Worm (Caenorhabditis elegans) whole organism, L2 larva: ENCODE results near the gene asp-1.

Experiments
- F13H6.1 ChIP-seq: sonication (generic microtip); optimal IDR thresholded peaks from 2 replicates; lab custom pipeline; 2016; ENCODE audit warnings: missing genetic modification characterization, missing compliant biosample characterization
- R02D3.7 ChIP-seq: fragments of 150-350 bp; optimal IDR thresholded peaks from 2 replicates; lab custom pipeline; 2014; ENCODE audit warnings: missing biosample characterization, missing genetic modification characterization
- Y55F3AM.14 ChIP-seq: fragments of 200-800 bp; sonication (Bioruptor generic); optimal IDR thresholded peaks from 2 replicates; lab custom pipeline; 2018; ENCODE audit warnings: mild to moderate bottlenecking, missing genetic modification characterization, missing compliant biosample characterization
- ZK546.5 ChIP-seq: sonication (generic microtip); optimal IDR thresholded peaks from 2 replicates; lab custom pipeline; 2017; ENCODE audit warnings: missing biosample characterization, missing genetic modification characterization
- aly-2 ChIP-seq: fragments of 150-350 bp; optimal IDR thresholded peaks from 2 replicates; lab custom pipeline; 2014; ENCODE audit warnings: missing biosample characterization, missing genetic modification characterization
- blmp-1 ChIP-seq: sonication (generic microtip); optimal IDR thresholded peaks from 2 replicates; lab custom pipeline; 2017; ENCODE audit warnings: missing genetic modification characterization, mild to moderate bottlenecking, missing compliant biosample characterization, antibody characterized with exemption, moderate library complexity; ENCODE audit not compliant: insufficient read depth
- ceh-16 ChIP-seq: fragments of 150-350 bp; optimal IDR thresholded peaks from 2 replicates; lab custom pipeline; 2014; ENCODE audit warnings: missing biosample characterization, missing genetic modification characterization
- ceh-82 ChIP-seq: fragments of 150-350 bp; optimal IDR thresholded peaks from 2 replicates; lab custom pipeline; 2014; ENCODE audit warnings: missing biosample characterization, missing genetic modification characterization
- crh-2 ChIP-seq: sonication (generic microtip); optimal IDR thresholded peaks from 2 replicates; lab custom pipeline; 2017; ENCODE audit warnings: missing biosample characterization, missing genetic modification characterization
- dmd-4 ChIP-seq: sonication (generic microtip); optimal IDR thresholded peaks from 2 replicates; lab custom pipeline; 2017; ENCODE audit warnings: missing biosample characterization, missing genetic modification characterization
- egl-27 ChIP-seq: sonication (generic microtip); optimal IDR thresholded peaks from 3 replicates; lab custom pipeline; 2017; ENCODE audit warnings: missing biosample characterization, missing genetic modification reagents, missing genetic modification characterization
- fos-1 ChIP-seq: fragments of 150-350 bp; optimal IDR thresholded peaks from 2 replicates; lab custom pipeline; 2014; ENCODE audit warnings: missing biosample characterization, missing genetic modification characterization
- gmeb-1 ChIP-seq: fragments of 150-350 bp; optimal IDR thresholded peaks from 2 replicates; lab custom pipeline; 2014; ENCODE audit warnings: missing biosample characterization, missing genetic modification characterization
- lin-11 ChIP-seq: fragments of 150-350 bp; sonication (generic microtip); optimal IDR thresholded peaks from 2 replicates; lab custom pipeline; 2014; ENCODE audit warnings: missing biosample characterization, missing genetic modification characterization, inconsistent platforms, mixed read lengths
- lin-39 ChIP-seq: fragments of 150-350 bp; optimal IDR thresholded peaks from 2 replicates; lab custom pipeline; 2014; ENCODE audit warnings: missing biosample characterization, missing genetic modification reagents, missing genetic modification characterization
- mab-5 ChIP-seq: fragments of 150-350 bp; optimal IDR thresholded peaks from 2 replicates; lab custom pipeline; 2014; ENCODE audit warnings: missing biosample characterization, missing genetic modification characterization
- mbf-1 ChIP-seq: sonication (generic microtip); optimal IDR thresholded peaks from 2 replicates; lab custom pipeline; 2017; ENCODE audit warnings: missing biosample characterization, missing genetic modification characterization
- nhr-11 ChIP-seq: fragments of 150-350 bp; optimal IDR thresholded peaks from 2 replicates; lab custom pipeline; 2014; ENCODE audit warnings: missing biosample characterization, missing genetic modification characterization
- nhr-129 ChIP-seq: fragments of 150-350 bp; optimal IDR thresholded peaks from 2 replicates; lab custom pipeline; 2014; ENCODE audit warnings: missing biosample characterization, missing genetic modification characterization
- nhr-21 ChIP-seq: fragments of 150-350 bp; optimal IDR thresholded peaks from 2 replicates; lab custom pipeline; 2014; ENCODE audit warnings: missing biosample characterization, missing genetic modification characterization
- nhr-23 ChIP-seq: fragments of 150-350 bp; optimal IDR thresholded peaks from 2 replicates; lab custom pipeline; 2014; ENCODE audit warnings: missing biosample characterization, missing genetic modification reagents, missing genetic modification characterization
- nhr-237 ChIP-seq: fragments of 150-350 bp; optimal IDR thresholded peaks from 2 replicates; lab custom pipeline; 2014; ENCODE audit warnings: missing biosample characterization, missing genetic modification characterization
- nhr-77 ChIP-seq: fragments of 150-350 bp; optimal IDR thresholded peaks from 2 replicates; lab custom pipeline; 2014; ENCODE audit warnings: missing biosample characterization, missing genetic modification characterization
- peb-1 ChIP-seq: fragments of 150-350 bp; optimal IDR thresholded peaks from 2 replicates; lab custom pipeline; 2014; ENCODE audit warnings: missing biosample characterization, missing genetic modification characterization
- sem-4 ChIP-seq: fragments of 150-350 bp; optimal IDR thresholded peaks from 2 replicates; lab custom pipeline; 2014; ENCODE audit warnings: missing biosample characterization, missing genetic modification reagents, missing genetic modification characterization
- skn-1 ChIP-seq: sonication (generic microtip); optimal IDR thresholded peaks from 2 replicates; lab custom pipeline; 2017; ENCODE audit warnings: missing biosample characterization, missing genetic modification characterization
- sma-3 ChIP-seq: sonication (generic microtip); optimal IDR thresholded peaks from 2 replicates; lab custom pipeline; 2016; ENCODE audit warnings: missing genetic modification reagents, missing genetic modification characterization, missing compliant biosample characterization
- sma-9 ChIP-seq, 2 experiments: fragments of 150-350 bp in 1 of 2; sonication (generic microtip) in 1 of 2; optimal IDR thresholded peaks; 2 replicates each; lab custom pipeline; 2014 to 2016; ENCODE audit warnings: missing genetic modification characterization in 2 of 2, mild to moderate bottlenecking in 1 of 2, missing biosample characterization in 1 of 2, missing compliant biosample characterization in 1 of 2, missing genetic modification reagents in 1 of 2, moderate library complexity in 1 of 2
- snpc-4 ChIP-seq: fragments of 150-350 bp; optimal IDR thresholded peaks from 2 replicates; lab custom pipeline; 2014; ENCODE audit warnings: missing biosample characterization, missing genetic modification characterization
- unc-55 ChIP-seq: fragments of 150-350 bp; sonication (generic microtip); optimal IDR thresholded peaks from 3 replicates; lab custom pipeline; 2014; ENCODE audit warnings: missing biosample characterization, missing genetic modification reagents, missing genetic modification characterization
- unc-62 ChIP-seq: fragments of 150-350 bp; optimal IDR thresholded peaks from 2 replicates; lab custom pipeline; 2014; ENCODE audit warnings: missing biosample characterization, missing genetic modification reagents, missing genetic modification characterization
- zag-1 ChIP-seq: fragments of 150-350 bp; optimal IDR thresholded peaks from 2 replicates; lab custom pipeline; 2014; ENCODE audit warnings: missing biosample characterization, missing genetic modification characterization
- ztf-4 ChIP-seq: fragments of 150-350 bp; optimal IDR thresholded peaks from 2 replicates; lab custom pipeline; 2014; ENCODE audit warnings: missing biosample characterization, missing genetic modification characterization

The asp-1 gene

DNA sequence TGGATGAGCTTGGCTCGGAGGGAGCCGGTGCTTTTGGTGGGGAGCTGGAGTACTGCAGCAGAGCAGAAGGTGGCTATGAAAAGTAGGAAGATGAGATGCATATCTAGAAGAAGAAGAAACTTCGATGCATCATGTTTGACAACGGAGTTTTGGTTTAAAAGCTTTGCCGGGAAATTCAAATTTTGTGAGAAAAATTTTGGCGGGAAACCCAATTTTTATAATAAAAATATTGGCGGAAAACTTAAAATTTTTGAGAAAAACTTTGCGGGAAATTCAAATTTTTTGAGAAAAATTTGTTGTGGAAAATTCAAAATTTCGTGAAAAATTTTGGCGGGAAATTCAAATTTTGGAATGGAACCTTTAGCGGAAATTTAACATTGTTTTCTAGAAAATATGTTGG is 5.8 kb downstream of the asp-1 start, which contains the start of gene asp-15:
asp-15 (minus strand) TSS at position 101 of the 400 bp plus-strand sequence.
- TF ChIP-seq peb-1 (tag; lab: Kevin White, UChicago), result no peak
- no peak for TF ChIP-seq gmeb-1 (tag; lab: Kevin White, UChicago)
- TF ChIP-seq dmd-4 (tag; lab: Kevin White, UChicago), result no peak
- TF ChIP-seq unc-55 (GFP tag; lab: Kevin White, UChicago), result no peak
- TF ChIP-seq Y55F3AM.14 (GFP tag; lab: Kevin White, UChicago), result no peak
- TF ChIP-seq ztf-4 (tag; lab: Kevin White, UChicago), result no peak
- TF ChIP-seq skn-1, result no peak
- no peak for TF ChIP-seq sma-9 (GFP tag; optimal IDR thresholded peaks at IDR 0.05; lab: Kevin White, UChicago)
- TF ChIP-seq sma-9 (tag; optimal IDR thresholded peaks at IDR 0.05; lab: Kevin White, UChicago), result no peak

DNA sequence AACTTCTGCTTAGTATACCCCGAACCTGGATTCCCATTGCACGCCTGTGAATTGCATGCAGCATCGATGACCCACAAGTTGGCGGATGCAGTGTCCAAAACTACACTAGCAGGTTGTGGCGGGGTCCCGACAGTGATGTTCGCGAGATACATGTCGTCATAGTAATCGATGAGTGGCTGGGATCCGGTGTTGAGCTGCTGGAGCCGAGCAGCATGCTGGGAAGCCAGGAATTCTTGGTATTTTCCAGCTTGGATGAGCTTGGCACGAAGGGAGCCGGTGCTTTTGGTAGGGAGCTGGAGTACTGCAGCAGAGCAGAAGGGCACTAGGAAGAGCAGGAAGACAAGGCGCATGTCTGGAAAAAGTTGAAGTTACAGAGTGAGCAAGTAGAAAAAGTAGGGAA is 8.3 kb downstream of the asp-1 start, which contains the start of gene asp-16:
asp-16 (minus strand) TSS at position 350 of the 400 bp plus-strand sequence.
- no peak for TF ChIP-seq blmp-1
- TF ChIP-seq lin-11 (tag; lab: Kevin White, UChicago), result no peak
- TF ChIP-seq egl-27 (tag; lab: Kevin White, UChicago), result no peak
- TF ChIP-seq fos-1, result no peak
- TF ChIP-seq mbf-1, result no peak
- TF ChIP-seq snpc-4 (tag; lab: Kevin White, UChicago), result no peak
- no peak for TF ChIP-seq dmd-4 (tag; lab: Kevin White, UChicago)
- no peak for TF ChIP-seq R02D3.7 (tag; lab: Kevin White, UChicago)
- no peak for TF ChIP-seq lin-39 (tag; lab: Kevin White, UChicago)
- no peak for TF ChIP-seq aly-2
- TF ChIP-seq peb-1 (tag; lab: Kevin White, UChicago), result no peak
- no peak for TF ChIP-seq nhr-23
- no peak for TF ChIP-seq mab-5 (tag; lab: Kevin White, UChicago)
- TF ChIP-seq sma-3 (GFP tag; lab: Kevin White, UChicago), result no peak
- no peak for TF ChIP-seq sma-9 (GFP tag; optimal IDR thresholded peaks at IDR 0.05; lab: Kevin White, UChicago)
- no peak for TF ChIP-seq sma-9 (tag; optimal IDR thresholded peaks at IDR 0.05; lab: Kevin White, UChicago)

ce11 chrV:19037222-19037621 is 13.3 kb downstream of the asp-1 start, which contains the start of gene asp-17:
Gene asp-17, minus strand, starts transcription at chrV:19037322.
- no peak for TF ChIP-seq unc-62
- no peak for TF ChIP-seq snpc-4 (tag; lab: Kevin White, UChicago)
- no peak for TF ChIP-seq ceh-82 (tag; lab: Kevin White, UChicago)
- no peak for TF ChIP-seq gmeb-1 (tag; lab: Kevin White, UChicago)
- no peak for TF ChIP-seq unc-55 (GFP tag; lab: Kevin White, UChicago)
- no peak for TF ChIP-seq sem-4

DNA sequence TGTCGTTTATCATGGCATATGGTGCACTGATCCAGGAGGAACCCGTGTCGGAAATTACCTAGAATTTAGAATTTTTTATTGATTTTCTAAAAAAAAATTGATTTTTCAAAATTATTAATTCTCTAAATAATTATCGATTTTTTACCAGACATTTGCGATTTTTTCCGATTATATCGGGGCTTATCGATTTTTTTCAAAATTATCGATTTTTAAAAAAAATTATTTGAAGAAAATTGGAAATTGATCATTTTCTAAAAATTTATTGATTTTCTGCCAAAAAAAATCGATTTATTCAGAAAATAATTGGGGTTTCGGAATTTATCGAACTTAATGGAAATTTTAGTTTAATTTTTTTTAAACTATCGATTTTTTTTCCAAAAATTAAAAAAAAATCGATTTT is 14.5 kb downstream of the asp-1 start:
- TF ChIP-seq ceh-82 (tag; lab: Kevin White, UChicago), result no peak
- no peak for TF ChIP-seq mab-5 (tag; lab: Kevin White, UChicago)
- TF ChIP-seq ceh-16 (tag; lab: Kevin White, UChicago), result no peak
- no peak for TF ChIP-seq nhr-129 (tag; lab: Kevin White, UChicago)
- no peak for TF ChIP-seq gmeb-1 (tag; lab: Kevin White, UChicago)
- TF ChIP-seq nhr-11 (tag; lab: Kevin White, UChicago), result no peak
- no peak for TF ChIP-seq nhr-77 (tag; lab: Kevin White, UChicago)
- TF ChIP-seq nhr-237 (tag; lab: Kevin White, UChicago), result no peak
- TF ChIP-seq snpc-4 (tag; lab: Kevin White, UChicago), result no peak
- TF ChIP-seq lin-11 (tag; lab: Kevin White, UChicago), result no peak
- TF ChIP-seq ZK546.5, result no peak
- TF ChIP-seq nhr-23, result no peak
- TF ChIP-seq sma-3 (GFP tag; lab: Kevin White, UChicago), result no peak
- TF ChIP-seq nhr-21 (tag; lab: Kevin White, UChicago), result no peak
- TF ChIP-seq Y55F3AM.14 (GFP tag; lab: Kevin White, UChicago), result no peak
- no peak for TF ChIP-seq unc-62
- TF ChIP-seq F13H6.1 (tag; lab: Kevin White, UChicago), result no peak

DNA sequence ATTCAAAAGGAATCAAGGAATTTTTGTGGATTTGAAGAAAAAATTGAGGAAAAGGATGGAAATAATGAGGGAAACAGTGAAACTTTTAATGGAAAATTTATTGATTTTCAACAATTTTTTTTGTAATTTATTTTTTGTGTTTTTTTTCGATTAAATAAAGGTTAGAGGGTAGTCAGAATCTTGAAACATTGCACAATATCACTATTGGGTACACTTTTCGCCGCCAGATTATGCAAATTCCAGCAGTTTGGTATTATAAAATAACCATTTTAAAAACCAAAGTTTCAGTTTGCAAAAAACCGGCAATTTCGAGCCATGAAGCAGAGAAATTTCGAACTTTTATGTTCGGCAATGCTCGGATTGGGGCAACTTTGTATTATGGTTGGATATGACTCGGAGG is 19.1 kb downstream of the asp-1 start, which contains the start of gene Y39B6A.27:
Y39B6A.27 (plus strand) TSS at position 301 of the 400 bp plus-strand sequence.
- TF ChIP-seq F13H6.1 (tag; lab: Kevin White, UChicago) (no peak), zag-1 (tag; lab: Kevin White, UChicago) (no peak), gmeb-1 (tag; lab: Kevin White, UChicago) (no peak), crh-2 (tag; lab: Kevin White, UChicago) (no peak)
